Worm (Caenorhabditis elegans) whole organism, midembryonic: ENCODE measurements around the gene sqt-2.

Source experiments
- T22C8.4 ChIP-seq: fragments of 200-800 bp; sonication (Bioruptor generic); IDR thresholded peaks from 2 replicates; pipeline ENCODE4 v1.3.6; 2022; ENCODE audit warnings: missing genetic modification characterization, missing compliant biosample characterization
- cog-1 ChIP-seq: sonication (generic microtip); optimal IDR thresholded peaks from 2 replicates; lab custom pipeline; 2016; ENCODE audit warnings: missing genetic modification characterization, missing compliant biosample characterization
- flt-1 ChIP-seq: fragments of 200-800 bp; sonication (Bioruptor generic); IDR thresholded peaks from 2 replicates; pipeline ENCODE4 v1.3.6; 2022; ENCODE audit warnings: missing genetic modification characterization, missing compliant biosample characterization
- klf-2 ChIP-seq: fragments of 200-800 bp; sonication (Bioruptor generic); conservative IDR thresholded peaks from 2 replicates; pipeline ENCODE4 v1.3.6; 2022; ENCODE audit warnings: missing genetic modification reagents, missing genetic modification characterization, missing compliant biosample characterization
- med-1 ChIP-seq: sonication (generic microtip); optimal IDR thresholded peaks from 2 replicates; lab custom pipeline; 2017; ENCODE audit warnings: missing genetic modification characterization, mild to moderate bottlenecking, missing compliant biosample characterization, antibody characterized with exemption, missing genetic modification reagents; ENCODE audit not compliant: insufficient read depth
- ref-1 ChIP-seq: fragments of 200-800 bp; sonication (Bioruptor generic); conservative IDR thresholded peaks from 2 replicates; pipeline ENCODE4 v1.3.6; 2022; ENCODE audit warnings: missing genetic modification reagents, missing genetic modification characterization, missing compliant biosample characterization
- tab-1 ChIP-seq: fragments of 200-800 bp; sonication (Bioruptor generic); IDR thresholded peaks from 2 replicates; pipeline ENCODE4 v1.3.6; 2022; ENCODE audit warnings: missing genetic modification characterization, missing compliant biosample characterization
- ztf-23 ChIP-seq: fragments of 200-800 bp; sonication (Bioruptor generic); IDR thresholded peaks from 2 replicates; pipeline ENCODE4 v1.3.6; 2022; ENCODE audit warnings: missing genetic modification reagents, missing genetic modification characterization, missing compliant biosample characterization
- ztf-29 ChIP-seq: fragments of 200-800 bp; sonication (Bioruptor generic); IDR thresholded peaks from 2 replicates; pipeline ENCODE4 v1.3.6; 2022; ENCODE audit warnings: missing genetic modification reagents, missing genetic modification characterization, missing compliant biosample characterization

The sqt-2 gene

ce11 chrII:21953-22352, 1.2 kb upstream of the sqt-2 start:
- TF ChIP-seq tab-1 (GFP tag; lab: Robert Waterston, UW) (no peak), ztf-29 (GFP tag; lab: Robert Waterston, UW) (no peak), med-1 (GFP tag; lab: Kevin White, UChicago) (no peak), flt-1 (no peak)

ce11 chrII:23739-24138, 614 bp downstream of the sqt-2 start:
- TF ChIP-seq tab-1 (GFP tag; lab: Robert Waterston, UW) (no peak), ztf-23 (GFP tag; lab: Robert Waterston, UW) (no peak), cog-1 (tag; lab: Kevin White, UChicago) (no peak), klf-2 (GFP tag; lab: Robert Waterston, UW) (no peak), ref-1 (GFP tag; lab: Robert Waterston, UW) (no peak), med-1 (GFP tag; lab: Kevin White, UChicago) (no peak), ztf-29 (GFP tag; lab: Robert Waterston, UW) (no peak), T22C8.4 (no peak), flt-1 (no peak)

ce11 chrII:24559-24998, 1.5 kb downstream of the sqt-2 start, which contains the start of gene enee-1:
enee-1 (plus strand) TSS chrII:24666.
- TF ChIP-seq tab-1 (GFP tag; lab: Robert Waterston, UW), result no peak
- peak; percentile 26 for TF ChIP-seq cog-1 (tag; lab: Kevin White, UChicago)
- 0 out of 2 replicates have a peak, but pooled peaks have one; percentile 56 for TF ChIP-seq ztf-23 (GFP tag; lab: Robert Waterston, UW)

- TF ChIP-seq klf-2 (GFP tag; lab: Robert Waterston, UW) (no peak), tab-1 (GFP tag; lab: Robert Waterston, UW) (no peak), T22C8.4 (no peak), ref-1 (GFP tag; lab: Robert Waterston, UW) (no peak), flt-1 (no peak), med-1 (GFP tag; lab: Kevin White, UChicago) (no peak), ztf-23 (GFP tag; lab: Robert Waterston, UW) (no peak), ztf-29 (GFP tag; lab: Robert Waterston, UW) (no peak), cog-1 (tag; lab: Kevin White, UChicago) (no peak)
These were observed 5.2 kb downstream of the sqt-2 start, which contains the start of gene F23F1.4 for ce11 chrII:28283-28682. F23F1.4 (minus strand) TSS chrII:28423.

- no peak for TF ChIP-seq klf-2 (GFP tag; lab: Robert Waterston, UW)
- no peak for TF ChIP-seq tab-1 (GFP tag; lab: Robert Waterston, UW)
- TF ChIP-seq ztf-23 (GFP tag; lab: Robert Waterston, UW), result no peak
- no peak for TF ChIP-seq med-1 (GFP tag; lab: Kevin White, UChicago)
- TF ChIP-seq ref-1 (GFP tag; lab: Robert Waterston, UW), result no peak
- no peak for TF ChIP-seq T22C8.4
- TF ChIP-seq cog-1 (tag; lab: Kevin White, UChicago), result no peak
- no peak for TF ChIP-seq flt-1
- no peak for TF ChIP-seq ztf-29 (GFP tag; lab: Robert Waterston, UW)
These were observed 6.5 kb downstream of the sqt-2 start for ce11 chrII:29578-29977.

ce11 chrII:31521-31920, 8.4 kb downstream of the sqt-2 start, which contains the start of the genes F23F1.5 and fbxc-54:
F23F1.5 (minus strand) TSS chrII:31584.
fbxc-54 (plus strand) TSS chrII:31719.
- TF ChIP-seq cog-1 (tag; lab: Kevin White, UChicago), result no peak
- no peak for TF ChIP-seq tab-1 (GFP tag; lab: Robert Waterston, UW)
- no peak for TF ChIP-seq flt-1
- no peak for TF ChIP-seq T22C8.4
- no peak for TF ChIP-seq klf-2 (GFP tag; lab: Robert Waterston, UW)
- TF ChIP-seq ztf-23 (GFP tag; lab: Robert Waterston, UW), result no peak

ce11 chrII:33904-34303, 10.8 kb downstream of the sqt-2 start, which contains the start of gene F23F1.2:
F23F1.2 (plus strand) TSS chrII:34204.
- no peak for TF ChIP-seq ztf-29 (GFP tag; lab: Robert Waterston, UW)
- TF ChIP-seq T22C8.4, result no peak
- no peak for TF ChIP-seq ref-1 (GFP tag; lab: Robert Waterston, UW)
- TF ChIP-seq ztf-23 (GFP tag; lab: Robert Waterston, UW), result no peak
- no peak for TF ChIP-seq tab-1 (GFP tag; lab: Robert Waterston, UW)
- TF ChIP-seq klf-2 (GFP tag; lab: Robert Waterston, UW), result no peak
- no peak for TF ChIP-seq flt-1
- no peak for TF ChIP-seq cog-1 (tag; lab: Kevin White, UChicago)
- no peak for TF ChIP-seq med-1 (GFP tag; lab: Kevin White, UChicago)

ce11 chrII:37213-37612, 14.1 kb downstream of the sqt-2 start, which contains the start of gene F23F1.6:
F23F1.6 (minus strand) TSS chrII:37313.
- TF ChIP-seq klf-2 (GFP tag; lab: Robert Waterston, UW) (no peak), ztf-29 (GFP tag; lab: Robert Waterston, UW) (no peak), ref-1 (GFP tag; lab: Robert Waterston, UW) (no peak), T22C8.4 (no peak), cog-1 (tag; lab: Kevin White, UChicago) (no peak), flt-1 (no peak), ztf-23 (GFP tag; lab: Robert Waterston, UW) (no peak), med-1 (GFP tag; lab: Kevin White, UChicago) (no peak), tab-1 (GFP tag; lab: Robert Waterston, UW) (no peak)

ce11 chrII:39437-39836, 16.3 kb downstream of the sqt-2 start, which contains the start of gene spp-24:
spp-24 (minus strand) TSS chrII:39537.
- TF ChIP-seq flt-1 (no peak), tab-1 (GFP tag; lab: Robert Waterston, UW) (no peak), ztf-23 (GFP tag; lab: Robert Waterston, UW) (no peak), ztf-29 (GFP tag; lab: Robert Waterston, UW) (no peak), cog-1 (tag; lab: Kevin White, UChicago) (no peak), ref-1 (GFP tag; lab: Robert Waterston, UW) (no peak), med-1 (GFP tag; lab: Kevin White, UChicago) (no peak), klf-2 (GFP tag; lab: Robert Waterston, UW) (no peak), T22C8.4 (no peak)
